Worm (Caenorhabditis elegans) whole organism, mixed stage, embryonic: Measurements from ENCODE around the gene btb-20.

Experiments used
- blmp-1 ChIP-seq: fragments of 150-350 bp; optimal IDR thresholded peaks from 2 replicates; lab custom pipeline; 2014; ENCODE audit warnings: missing biosample characterization, missing genetic modification characterization
- elt-1 ChIP-seq: sonication (generic microtip); optimal IDR thresholded peaks from 2 replicates; lab custom pipeline; 2017; ENCODE audit warnings: missing genetic modification characterization, mild to moderate bottlenecking, missing compliant biosample characterization, antibody characterized with exemption, moderate library complexity, borderline replicate concordance; ENCODE audit not compliant: insufficient read depth
- sptf-1 ChIP-seq: sonication (generic microtip); optimal IDR thresholded peaks from 2 replicates; lab custom pipeline; 2017; ENCODE audit warnings: mild to moderate bottlenecking, missing genetic modification characterization, moderate library complexity, missing compliant biosample characterization

DNA sequence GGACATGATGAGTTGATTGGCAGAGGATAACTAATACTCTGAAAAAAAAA lies 29.1 kb downstream of the btb-20 start, which contains the start of gene cysl-2:
- TF ChIP-seq sptf-1 (tag; lab: Kevin White, UChicago) (no peak), elt-1 (tag; lab: Kevin White, UChicago) (no peak), blmp-1 (no peak)
